Worm (Caenorhabditis elegans) whole organism, L2 larva: Measurements from ENCODE around the gene F28H6.4.

ENCODE experiments used
- elt-1 ChIP-seq: fragments of 150-350 bp; optimal IDR thresholded peaks from 2 replicates; lab custom pipeline; 2014; ENCODE audit warnings: missing biosample characterization, missing genetic modification characterization
- lin-13 ChIP-seq: fragments of 150-350 bp; optimal IDR thresholded peaks from 2 replicates; lab custom pipeline; 2014; ENCODE audit warnings: missing biosample characterization, missing genetic modification reagents, missing genetic modification characterization
- lsy-2 ChIP-seq, 2 experiments: fragments of 150-350 bp in 1 of 2; sonication (generic microtip) in 1 of 2; optimal IDR thresholded peaks; 2 replicates each; lab custom pipeline; 2014 to 2017; ENCODE audit warnings: missing biosample characterization in 2 of 2, missing genetic modification characterization in 2 of 2
- nhr-11 ChIP-seq: fragments of 150-350 bp; optimal IDR thresholded peaks from 2 replicates; lab custom pipeline; 2014; ENCODE audit warnings: missing biosample characterization, missing genetic modification characterization
- nhr-12 ChIP-seq: fragments of 150-350 bp; optimal IDR thresholded peaks from 2 replicates; lab custom pipeline; 2014; ENCODE audit warnings: missing biosample characterization, missing genetic modification characterization
- nhr-129 ChIP-seq: fragments of 150-350 bp; optimal IDR thresholded peaks from 2 replicates; lab custom pipeline; 2014; ENCODE audit warnings: missing biosample characterization, missing genetic modification characterization
- zag-1 ChIP-seq: fragments of 150-350 bp; optimal IDR thresholded peaks from 2 replicates; lab custom pipeline; 2014; ENCODE audit warnings: missing biosample characterization, missing genetic modification characterization
- ztf-11 ChIP-seq: sonication (generic microtip); optimal IDR thresholded peaks from 2 replicates; lab custom pipeline; 2017; ENCODE audit warnings: missing biosample characterization, missing genetic modification characterization
- ztf-4 ChIP-seq: fragments of 150-350 bp; optimal IDR thresholded peaks from 2 replicates; lab custom pipeline; 2014; ENCODE audit warnings: missing biosample characterization, missing genetic modification characterization

DNA sequence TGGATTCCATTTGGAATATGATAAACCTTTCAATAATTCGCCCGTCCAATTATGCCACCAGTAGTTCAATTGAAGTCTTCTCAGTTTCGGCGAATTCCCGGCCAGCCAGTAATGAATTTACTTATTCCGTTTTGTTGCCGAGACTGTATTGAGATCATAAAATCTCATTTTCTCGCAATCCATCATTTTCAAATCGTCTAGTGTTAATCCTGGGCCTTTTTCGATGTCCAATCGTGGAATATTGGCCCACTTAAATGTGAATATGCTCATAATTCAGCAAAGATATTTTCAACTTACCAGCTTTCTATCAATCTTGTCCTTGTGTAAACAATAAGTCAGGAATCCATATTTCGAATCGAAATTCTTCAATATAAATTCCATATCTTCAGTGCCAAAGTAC lies 25.0 kb downstream of the F28H6.4 start:
- TF ChIP-seq lin-13 (no peak), lsy-2 (tag; optimal IDR thresholded peaks at IDR 0.05; lab: Kevin White, UChicago) (no peak), elt-1 (tag; lab: Kevin White, UChicago) (no peak), nhr-12 (tag; lab: Kevin White, UChicago) (no peak), ztf-11 (tag; lab: Kevin White, UChicago) (no peak), nhr-129 (tag; lab: Kevin White, UChicago) (no peak), zag-1 (tag; lab: Kevin White, UChicago) (no peak), nhr-11 (tag; lab: Kevin White, UChicago) (no peak), ztf-4 (tag; lab: Kevin White, UChicago) (no peak)
